Worm (Caenorhabditis elegans): ENCODE results near the gene mics-1.

Gene mics-1

ce11 chrV:10578226-10578625 is at the start of gene mics-1:
Gene mics-1 (minus strand): TSS chrV:10578326.
- no peak for TF ChIP-seq pes-1 (GFP tag; IDR thresholded peaks at IDR 0.05)

- TF ChIP-seq B0310.2 (tag; optimal IDR thresholded peaks at IDR 0.05) (no peak), ama-1 (optimal IDR thresholded peaks at IDR 0.05) (no peak), scrt-1 (GFP tag; IDR thresholded peaks at IDR 0.05) (no peak), sea-1 (GFP tag; conservative IDR thresholded peaks at IDR 0.05) (no peak), tra-4 (tag; optimal IDR thresholded peaks at IDR 0.05) (no peak), ceh-13 (GFP tag; optimal IDR thresholded peaks at IDR 0.05) (no peak), hmg-4 (GFP tag; optimal IDR thresholded peaks at IDR 0.05) (no peak)
Measured at ce11 chrV:10615496-10615895, 37.4 kb upstream of the mics-1 start, which contains the start of gene H09F14.1. Gene H09F14.1 (minus strand): TSS chrV:10615596.

DNA sequence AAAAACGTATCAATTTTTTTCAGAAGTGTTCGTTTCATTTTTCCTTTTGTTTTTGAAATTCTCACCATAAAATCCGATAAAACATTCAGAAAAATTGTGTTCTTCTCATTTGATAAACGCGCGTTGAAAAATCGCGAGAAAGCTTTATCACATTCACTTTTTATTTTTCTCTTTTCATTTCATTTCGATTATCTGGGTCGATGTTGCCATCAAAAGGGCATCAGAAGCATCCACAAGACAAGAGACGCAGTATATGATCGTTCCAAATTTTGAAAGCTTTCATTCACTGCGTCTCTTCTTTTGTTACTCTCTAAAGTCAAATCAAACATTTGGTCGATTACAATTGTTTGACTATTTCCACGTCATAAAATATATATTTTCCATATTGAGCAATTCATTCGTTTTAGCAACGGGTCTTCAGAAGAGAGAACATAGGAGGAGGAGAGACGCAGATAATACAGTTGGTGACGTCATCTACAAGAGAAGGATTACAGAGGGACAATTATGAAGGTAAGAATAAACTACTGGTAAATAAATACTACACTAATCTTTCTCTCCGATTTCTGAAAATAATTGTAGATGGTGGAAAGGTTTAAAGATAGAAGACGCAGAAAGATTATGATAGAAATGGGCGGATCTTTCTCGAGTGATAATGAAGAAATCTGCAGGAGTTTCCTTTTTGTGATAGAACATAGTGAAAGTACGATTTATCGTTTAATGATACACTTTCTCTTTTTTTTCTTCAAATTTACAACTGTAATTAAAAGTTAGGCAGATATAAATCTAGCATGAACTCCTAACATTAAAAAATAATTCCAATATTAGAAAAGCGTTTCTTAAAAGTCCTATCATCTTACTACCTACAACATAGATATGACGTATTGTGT is 24.2 kb upstream of the mics-1 start, which contains the start of gene H27A22.1:
Gene H27A22.1 (plus strand): TSS at position 505 of the 887 bp plus-strand sequence.
- TF ChIP-seq ceh-13 (GFP tag; optimal IDR thresholded peaks at IDR 0.05) (no peak), pes-1 (GFP tag; IDR thresholded peaks at IDR 0.05) (no peak), tbx-11 (GFP tag; IDR thresholded peaks at IDR 0.05) (no peak), tbx-37 (GFP tag; conservative IDR thresholded peaks at IDR 0.05) (no peak), hmg-4 (GFP tag; optimal IDR thresholded peaks at IDR 0.05) (no peak), sea-1 (GFP tag; conservative IDR thresholded peaks at IDR 0.05) (no peak), flt-1 (GFP tag; IDR thresholded peaks at IDR 0.05) (no peak), F13C5.2 (tag; optimal IDR thresholded peaks at IDR 0.05) (no peak), hnd-1 (tag; optimal IDR thresholded peaks at IDR 0.05) (no peak), hmbx-1 (tag; optimal IDR thresholded peaks at IDR 0.05) (no peak), aly-1 (tag; optimal IDR thresholded peaks at IDR 0.05) (no peak), ets-7 (tag; optimal IDR thresholded peaks at IDR 0.05) (no peak), tra-4 (tag; optimal IDR thresholded peaks at IDR 0.05) (no peak), ama-1 (optimal IDR thresholded peaks at IDR 0.05) (no peak)

- TF ChIP-seq hnd-1 (tag; optimal IDR thresholded peaks at IDR 0.05), result no peak
- no peak for TF ChIP-seq ama-1 (optimal IDR thresholded peaks at IDR 0.05)
- TF ChIP-seq tra-4 (tag; optimal IDR thresholded peaks at IDR 0.05), result no peak
- TF ChIP-seq hmg-4 (GFP tag; optimal IDR thresholded peaks at IDR 0.05), result no peak
- no peak for TF ChIP-seq F13C5.2 (tag; optimal IDR thresholded peaks at IDR 0.05)
- TF ChIP-seq sea-1 (GFP tag; conservative IDR thresholded peaks at IDR 0.05), result no peak
- no peak for TF ChIP-seq tbx-37 (GFP tag; conservative IDR thresholded peaks at IDR 0.05)
Measured at ce11 chrV:10598670-10599154, 20.6 kb upstream of the mics-1 start, which contains the start of gene scpl-4. Gene scpl-4 (plus strand): TSS chrV:10599104.

DNA sequence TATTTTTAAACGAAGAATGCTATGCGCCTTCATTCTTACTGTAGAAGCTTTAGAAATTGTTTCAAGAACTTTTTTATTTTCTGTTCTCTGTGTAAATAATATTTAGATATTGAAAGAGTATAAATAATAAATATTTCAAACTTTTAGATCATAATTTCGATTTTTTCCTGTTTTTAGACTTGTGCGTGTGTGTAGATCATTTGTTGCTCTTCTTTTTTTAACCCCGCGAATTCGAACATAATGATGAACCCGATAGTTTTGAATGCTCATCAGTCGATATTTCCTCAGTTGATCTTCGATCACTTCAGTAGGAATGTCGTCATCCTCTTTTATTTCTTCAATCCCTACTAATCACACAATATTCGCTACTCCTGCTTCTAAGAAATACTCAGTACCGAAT is 19.1 kb upstream of the mics-1 start, which contains the start of gene T21C9.13:
Gene T21C9.13 (plus strand): TSS at position 33 of the 400 bp plus-strand sequence.
- TF ChIP-seq ets-7 (tag; optimal IDR thresholded peaks at IDR 0.05) (no peak), flt-1 (GFP tag; IDR thresholded peaks at IDR 0.05) (no peak), ama-1 (optimal IDR thresholded peaks at IDR 0.05) (no peak), tbx-37 (GFP tag; conservative IDR thresholded peaks at IDR 0.05) (no peak), B0310.2 (tag; optimal IDR thresholded peaks at IDR 0.05) (no peak), aly-1 (tag; optimal IDR thresholded peaks at IDR 0.05) (no peak), tbx-11 (GFP tag; IDR thresholded peaks at IDR 0.05) (no peak), hnd-1 (tag; optimal IDR thresholded peaks at IDR 0.05) (no peak), ceh-13 (GFP tag; optimal IDR thresholded peaks at IDR 0.05) (no peak), hmbx-1 (tag; optimal IDR thresholded peaks at IDR 0.05) (no peak), pes-1 (GFP tag; IDR thresholded peaks at IDR 0.05) (no peak), ceh-36 (tag; optimal IDR thresholded peaks at IDR 0.05) (no peak), scrt-1 (GFP tag; IDR thresholded peaks at IDR 0.05) (no peak), sea-1 (GFP tag; conservative IDR thresholded peaks at IDR 0.05) (no peak), hmg-4 (GFP tag; optimal IDR thresholded peaks at IDR 0.05) (no peak), F13C5.2 (tag; optimal IDR thresholded peaks at IDR 0.05) (no peak), tra-4 (tag; optimal IDR thresholded peaks at IDR 0.05) (no peak)

DNA sequence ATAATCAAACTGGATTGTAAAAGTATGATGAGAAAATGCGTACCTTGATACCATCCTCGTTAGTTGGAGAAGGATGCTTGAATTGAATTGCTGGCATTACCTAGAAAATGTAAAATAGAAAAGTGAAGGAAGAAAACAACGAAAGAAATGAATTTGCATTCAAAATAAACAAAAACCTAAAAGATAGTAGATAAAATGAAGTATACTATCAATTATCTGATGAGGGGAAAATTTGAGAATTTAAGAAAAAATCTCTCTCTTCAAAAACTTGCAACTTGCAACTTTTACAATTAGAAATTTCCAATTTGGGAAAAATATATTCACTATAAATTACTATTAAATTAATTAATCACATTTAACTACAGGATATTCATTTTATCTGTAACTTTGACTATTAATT is 16.7 kb upstream of the mics-1 start, which contains the start of gene T21C9.11:
Gene T21C9.11 (minus strand): TSS at position 101 of the 400 bp plus-strand sequence.
- TF ChIP-seq F13C5.2 (tag; optimal IDR thresholded peaks at IDR 0.05) (no peak), pes-1 (GFP tag; IDR thresholded peaks at IDR 0.05) (no peak), tra-4 (tag; optimal IDR thresholded peaks at IDR 0.05) (no peak), flt-1 (GFP tag; IDR thresholded peaks at IDR 0.05) (no peak), hmbx-1 (tag; optimal IDR thresholded peaks at IDR 0.05) (no peak), aly-1 (tag; optimal IDR thresholded peaks at IDR 0.05) (no peak), scrt-1 (GFP tag; IDR thresholded peaks at IDR 0.05) (no peak), tbx-11 (GFP tag; IDR thresholded peaks at IDR 0.05) (no peak), B0310.2 (tag; optimal IDR thresholded peaks at IDR 0.05) (no peak), ceh-36 (tag; optimal IDR thresholded peaks at IDR 0.05) (no peak), ets-7 (tag; optimal IDR thresholded peaks at IDR 0.05) (no peak), ceh-13 (GFP tag; optimal IDR thresholded peaks at IDR 0.05) (no peak), sea-1 (GFP tag; conservative IDR thresholded peaks at IDR 0.05) (no peak), tbx-37 (GFP tag; conservative IDR thresholded peaks at IDR 0.05) (no peak), hmg-4 (GFP tag; optimal IDR thresholded peaks at IDR 0.05) (no peak), hnd-1 (tag; optimal IDR thresholded peaks at IDR 0.05) (no peak)

ce11 chrV:10592479-10592878 is 14.4 kb upstream of the mics-1 start, which contains the start of gene T21C9.9:
Gene T21C9.9 (minus strand): TSS chrV:10592579.
- TF ChIP-seq ceh-36 (tag; optimal IDR thresholded peaks at IDR 0.05) (no peak), tbx-11 (GFP tag; IDR thresholded peaks at IDR 0.05) (no peak), B0310.2 (tag; optimal IDR thresholded peaks at IDR 0.05) (no peak), ama-1 (optimal IDR thresholded peaks at IDR 0.05) (no peak), pes-1 (GFP tag; IDR thresholded peaks at IDR 0.05) (no peak), hmbx-1 (tag; optimal IDR thresholded peaks at IDR 0.05) (no peak), sea-1 (GFP tag; conservative IDR thresholded peaks at IDR 0.05) (no peak), hnd-1 (tag; optimal IDR thresholded peaks at IDR 0.05) (no peak), aly-1 (tag; optimal IDR thresholded peaks at IDR 0.05) (no peak), scrt-1 (GFP tag; IDR thresholded peaks at IDR 0.05) (no peak)

Measured in whole organism, early embryonic.